Worm (Caenorhabditis elegans) whole organism, L1 larva: Measurements from ENCODE around the gene lec-5.

ENCODE experiments used
- lin-39 ChIP-seq: fragments of 150-350 bp; optimal IDR thresholded peaks from 2 replicates; lab custom pipeline; 2014; ENCODE audit warnings: missing biosample characterization, missing genetic modification reagents, missing genetic modification characterization
- nhr-237 ChIP-seq: fragments of 150-350 bp; optimal IDR thresholded peaks from 2 replicates; lab custom pipeline; 2014; ENCODE audit warnings: missing biosample characterization, missing genetic modification characterization

DNA sequence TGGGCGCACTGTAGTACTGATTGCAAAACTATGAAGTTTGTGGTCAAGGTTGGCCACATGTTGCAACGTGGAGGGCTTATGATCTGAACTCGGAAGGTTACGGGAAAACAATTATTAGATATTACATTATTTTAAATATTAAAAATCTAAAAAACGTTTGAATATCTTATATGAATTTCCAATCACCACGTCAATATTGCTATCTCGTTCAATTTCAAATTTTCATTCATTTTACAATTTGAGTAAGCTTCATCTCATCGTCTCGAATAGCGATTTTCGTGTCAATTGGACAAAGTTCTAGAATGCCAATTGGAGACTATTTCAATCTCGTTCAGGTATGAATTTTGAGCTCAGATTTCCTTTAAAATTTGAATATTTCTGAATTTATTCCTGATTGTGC lies 24.6 kb downstream of the lec-5 start, which contains the start of gene ZK1248.20:
- TF ChIP-seq nhr-237 (tag; lab: Kevin White, UChicago) (no peak), lin-39 (tag; lab: Kevin White, UChicago) (no peak)
